Fruit fly (Drosophila melanogaster) Kc167 (cell line): ENCODE results near the gene Doc1.

Experiments used
- Myc ChIP-seq: fragments of >200 bp; optimal IDR thresholded peaks from 2 replicates; lab custom pipeline; 2017; ENCODE audit warnings: missing external identifiers
- Sin3A ChIP-seq: fragments of >200 bp; optimal IDR thresholded peaks from 2 replicates; lab custom pipeline; 2018; ENCODE audit warnings: missing external identifiers
- h ChIP-seq: fragments of >200 bp; optimal IDR thresholded peaks from 3 replicates; lab custom pipeline; 2018; ENCODE audit warnings: missing external identifiers
- insv ChIP-seq: fragments of >200 bp; optimal IDR thresholded peaks from 3 replicates; lab custom pipeline; 2018; ENCODE audit warnings: missing external identifiers
- psq ChIP-seq: fragments of >200 bp; optimal IDR thresholded peaks from 2 replicates; lab custom pipeline; 2017; ENCODE audit warnings: missing external identifiers
- ttk ChIP-seq: sonication (Bioruptor generic); optimal IDR thresholded peaks from 2 replicates; lab custom pipeline; 2017; ENCODE audit warnings: missing external identifiers

- TF ChIP-seq Sin3A (lab: Kevin White, UChicago) (no peak), h (lab: Kevin White, UChicago) (no peak), psq (no peak), Myc (lab: Kevin White, UChicago) (no peak), insv (lab: Kevin White, UChicago) (no peak), ttk (no peak)
These were observed 15.0 kb downstream of the Doc1 start for dm6 chr3L:9055870-9056807.
